Fruit fly (Drosophila melanogaster) whole organism, embryonic: ENCODE data around the gene Ns4.

ENCODE experiments used
- Abd-B ChIP-seq: fragments of 200-800 bp; sonication (Bioruptor generic); optimal IDR thresholded peaks from 2 replicates; lab custom pipeline; 2018; ENCODE audit warnings: missing biosample characterization, mild to moderate bottlenecking, missing genetic modification characterization, moderate library complexity
- Ada2b ChIP-seq: fragments of 200-800 bp; sonication (Bioruptor generic); IDR thresholded peaks from 2 replicates; pipeline ENCODE4 v1.3.6; 2022; ENCODE audit warnings: missing biosample characterization, missing genetic modification characterization
- B-H2 ChIP-seq: fragments of 200-800 bp; sonication (Bioruptor generic); optimal IDR thresholded peaks from 2 replicates; lab custom pipeline; 2018; ENCODE audit warnings: missing biosample characterization, mild to moderate bottlenecking, missing genetic modification characterization
- Bgb ChIP-seq: fragments of 200-800 bp; sonication (Bioruptor generic); IDR thresholded peaks from 2 replicates; pipeline ENCODE4 v1.3.6; 2022; ENCODE audit warnings: missing biosample characterization, missing genetic modification characterization; ENCODE audit not compliant: partially characterized antibody
- CG10431 ChIP-seq: fragments of 200-800 bp; sonication (Bioruptor generic); optimal IDR thresholded peaks from 3 replicates; lab custom pipeline; 2018; ENCODE audit warnings: missing biosample characterization, mild to moderate bottlenecking, missing genetic modification characterization
- CG10543 ChIP-seq: fragments of 200-800 bp; sonication (Bioruptor generic); optimal IDR thresholded peaks from 3 replicates; lab custom pipeline; 2017; ENCODE audit warnings: missing biosample characterization, mild to moderate bottlenecking, missing genetic modification characterization, moderate library complexity
- CG10959 ChIP-seq: fragments of 200-800 bp; sonication (Bioruptor generic); IDR thresholded peaks from 2 replicates; pipeline ENCODE4 v1.3.6; 2022; ENCODE audit warnings: missing biosample characterization, missing genetic modification characterization
- CG11504 ChIP-seq: fragments of 200-800 bp; sonication (Bioruptor generic); optimal IDR thresholded peaks from 3 replicates; lab custom pipeline; 2019; ENCODE audit warnings: missing biosample characterization, mild to moderate bottlenecking, missing genetic modification characterization, moderate library complexity
- CG12744 ChIP-seq: fragments of 200-800 bp; sonication (Bioruptor generic); optimal IDR thresholded peaks from 2 replicates; lab custom pipeline; 2016; ENCODE audit warnings: missing biosample characterization, missing genetic modification characterization
- CG15696 ChIP-seq: fragments of 200-800 bp; sonication (Bioruptor generic); optimal IDR thresholded peaks from 2 replicates; lab custom pipeline; 2019; ENCODE audit warnings: missing biosample characterization, mild to moderate bottlenecking, missing genetic modification characterization, moderate library complexity
- CG17186 ChIP-seq: fragments of 200-800 bp; sonication (Bioruptor generic); optimal IDR thresholded peaks from 3 replicates; lab custom pipeline; 2017; ENCODE audit warnings: missing biosample characterization, missing genetic modification reagents, missing genetic modification characterization
- CG1792 ChIP-seq: fragments of 200-800 bp; sonication (Bioruptor generic); optimal IDR thresholded peaks from 2 replicates; lab custom pipeline; 2016; ENCODE audit warnings: missing biosample characterization, missing genetic modification characterization
- CG18011 ChIP-seq: fragments of 200-800 bp; sonication (Bioruptor generic); optimal IDR thresholded peaks from 2 replicates; lab custom pipeline; 2017; ENCODE audit warnings: missing biosample characterization, missing genetic modification characterization, mild to moderate bottlenecking, moderate library complexity, missing genotype
- CG2116 ChIP-seq: fragments of 200-800 bp; sonication (Bioruptor generic); optimal IDR thresholded peaks from 3 replicates; lab custom pipeline; 2018; ENCODE audit warnings: missing biosample characterization, mild to moderate bottlenecking, missing genetic modification characterization
- CG2120 ChIP-seq: fragments of 200-800 bp; sonication (Bioruptor generic); optimal IDR thresholded peaks from 3 replicates; lab custom pipeline; 2016; ENCODE audit warnings: missing biosample characterization, missing genetic modification characterization
- CG2678 ChIP-seq: fragments of 200-800 bp; sonication (Bioruptor generic); optimal IDR thresholded peaks from 3 replicates; lab custom pipeline; 2019; ENCODE audit warnings: missing biosample characterization, mild to moderate bottlenecking, missing genetic modification characterization, moderate library complexity
- CG3847 ChIP-seq: fragments of 200-800 bp; sonication (Bioruptor generic); IDR thresholded peaks from 2 replicates; pipeline ENCODE4 v1.3.6; 2022; ENCODE audit warnings: missing biosample characterization, missing genetic modification characterization
- CG42726 ChIP-seq: fragments of 200-800 bp; sonication (Bioruptor generic); IDR thresholded peaks from 2 replicates; pipeline ENCODE4 v1.3.6; 2022; ENCODE audit warnings: missing biosample characterization, missing genetic modification characterization; ENCODE audit not compliant: partially characterized antibody
- CG4360 ChIP-seq: fragments of 200-800 bp; sonication (Bioruptor generic); IDR thresholded peaks from 2 replicates; pipeline ENCODE4 v1.3.6; 2022; ENCODE audit warnings: missing biosample characterization, missing genetic modification characterization
- CG7963 ChIP-seq: fragments of 200-800 bp; sonication (Bioruptor generic); IDR thresholded peaks from 3 replicates; pipeline ENCODE4 v1.3.6; 2022; ENCODE audit warnings: missing biosample characterization, missing genetic modification characterization; ENCODE audit not compliant: partially characterized antibody
- CHES-1-like ChIP-seq: fragments of 200-800 bp; sonication (Bioruptor generic); optimal IDR thresholded peaks from 2 replicates; lab custom pipeline; 2016; ENCODE audit warnings: missing biosample characterization, missing genetic modification characterization
- Ets65A ChIP-seq: fragments of 200-800 bp; sonication (Bioruptor generic); peaks from one replicate; lab custom pipeline; 2016; ENCODE audit warnings: missing biosample characterization, missing genetic modification characterization
- HHEX ChIP-seq: fragments of 200-800 bp; sonication (Bioruptor generic); optimal IDR thresholded peaks from 3 replicates; lab custom pipeline; 2017; ENCODE audit warnings: missing biosample characterization, mild to moderate bottlenecking, missing genetic modification characterization, missing genetic modification reagents
- HLH54F ChIP-seq: fragments of 200-800 bp; sonication (Bioruptor generic); optimal IDR thresholded peaks from 3 replicates; lab custom pipeline; 2016; ENCODE audit warnings: missing biosample characterization, missing genetic modification characterization
- Max ChIP-seq: fragments of 200-800 bp; sonication (Bioruptor generic); optimal IDR thresholded peaks from 2 replicates; lab custom pipeline; 2016; ENCODE audit warnings: missing biosample characterization, mild to moderate bottlenecking, missing genetic modification characterization
- Meics ChIP-seq: fragments of 200-800 bp; sonication (Bioruptor generic); optimal IDR thresholded peaks from 2 replicates; lab custom pipeline; 2017; ENCODE audit warnings: missing biosample characterization, mild to moderate bottlenecking, missing genetic modification characterization
- Sox100B ChIP-seq: fragments of 200-800 bp; sonication (Bioruptor generic); optimal IDR thresholded peaks from 3 replicates; lab custom pipeline; 2018; ENCODE audit warnings: missing biosample characterization, mild to moderate bottlenecking, missing genetic modification characterization
- Spps ChIP-seq: fragments of 200-800 bp; sonication (Bioruptor generic); optimal IDR thresholded peaks from 2 replicates; lab custom pipeline; 2018; ENCODE audit warnings: missing biosample characterization, mild to moderate bottlenecking, missing genetic modification characterization
- Taf1 ChIP-seq: fragments of 200-800 bp; sonication (Bioruptor generic); IDR thresholded peaks from 2 replicates; pipeline ENCODE4 v1.3.6; 2022; ENCODE audit warnings: missing biosample characterization, missing genetic modification characterization
- Trl ChIP-seq, 3 experiments: fragments of >200 bp in 2 of 3; fragments of 200-800 bp in 1 of 3; sonication (Bioruptor generic) in 1 of 3; optimal IDR thresholded peaks; 2 replicates in 1 of 3; 3 replicates in 2 of 3; lab custom pipeline; 2016 to 2017; ENCODE audit warnings: missing biosample characterization in 1 of 3, missing genetic modification characterization in 1 of 3
- amos ChIP-seq: fragments of 200-800 bp; sonication (Bioruptor generic); IDR thresholded peaks from 2 replicates; pipeline ENCODE4 v1.3.6; 2022; ENCODE audit warnings: missing biosample characterization, missing genetic modification characterization; ENCODE audit not compliant: partially characterized antibody
- chinmo ChIP-seq: fragments of 200-800 bp; sonication (Bioruptor generic); IDR thresholded peaks from 4 replicates; pipeline ENCODE4 v1.3.6; 2022; ENCODE audit warnings: missing biosample characterization, missing genetic modification characterization; ENCODE audit not compliant: partially characterized antibody
- esg ChIP-seq: fragments of 200-800 bp; sonication (Bioruptor generic); conservative IDR thresholded peaks from 2 replicates; pipeline ENCODE4 v1.3.6; 2022; ENCODE audit warnings: missing biosample characterization, missing genetic modification characterization
- gce ChIP-seq: fragments of 200-800 bp; sonication (Bioruptor generic); IDR thresholded peaks from 3 replicates; pipeline ENCODE4 v1.3.6; 2022; ENCODE audit warnings: missing biosample characterization, missing genetic modification characterization
- gsb ChIP-seq: fragments of 200-800 bp; sonication (Bioruptor generic); IDR thresholded peaks from 2 replicates; pipeline ENCODE4 v1.3.6; 2022; ENCODE audit warnings: missing biosample characterization, missing genetic modification characterization
- hkb ChIP-seq, 2 experiments: fragments of 200-800 bp in 1 of 2; fragments of >200 bp in 1 of 2; sonication (Bioruptor generic) in 1 of 2; IDR thresholded peaks in 1 of 2; optimal IDR thresholded peaks in 1 of 2; 2 replicates each; pipeline versions ENCODE4 v1.3.6 to Lab custom; 2017 to 2022; ENCODE audit warnings: missing biosample characterization in 1 of 2, missing genetic modification characterization in 1 of 2
- luna ChIP-seq: fragments of 200-800 bp; sonication (Bioruptor generic); optimal IDR thresholded peaks from 2 replicates; lab custom pipeline; 2016; ENCODE audit warnings: missing biosample characterization, missing genetic modification characterization
- nom ChIP-seq: fragments of 200-800 bp; sonication (Bioruptor generic); optimal IDR thresholded peaks from 2 replicates; lab custom pipeline; 2017; ENCODE audit warnings: missing biosample characterization, missing genetic modification characterization, mild to moderate bottlenecking, moderate library complexity, missing genetic modification reagents
- org-1 ChIP-seq: fragments of 200-800 bp; sonication (Bioruptor generic); optimal IDR thresholded peaks from 2 replicates; lab custom pipeline; 2017; ENCODE audit warnings: missing biosample characterization, missing genetic modification characterization
- otp ChIP-seq: fragments of 200-800 bp; sonication (Bioruptor generic); IDR thresholded peaks from 3 replicates; pipeline ENCODE4, ENCODE4 v1.3.6; 2022; ENCODE audit warnings: missing biosample characterization, missing genetic modification characterization
- pan ChIP-seq, 4 experiments: fragments of >200 bp in 3 of 4; fragments of 200-800 bp in 1 of 4; sonication (Bioruptor generic) in 1 of 4; optimal IDR thresholded peaks in 3 of 4; IDR thresholded peaks in 1 of 4; 2 replicates each; pipeline versions ENCODE4 v1.3.6 to Lab custom; 2017 to 2022; ENCODE audit warnings: missing biosample characterization in 2 of 4, missing genetic modification characterization in 2 of 4, mixed read lengths in 1 of 4
- ranshi ChIP-seq: fragments of 200-800 bp; sonication (Bioruptor generic); IDR thresholded peaks from 2 replicates; pipeline ENCODE4 v1.3.6; 2022; ENCODE audit warnings: missing biosample characterization, missing genetic modification characterization
- row ChIP-seq: fragments of 200-800 bp; sonication (Bioruptor generic); IDR thresholded peaks from 3 replicates; pipeline ENCODE4 v1.3.6; 2022; ENCODE audit warnings: missing biosample characterization, missing genetic modification characterization
- sc ChIP-seq, 3 experiments: fragments of >200 bp in 2 of 3; fragments of 200-800 bp in 1 of 3; sonication (Bioruptor generic) in 1 of 3; optimal IDR thresholded peaks; 2 replicates in 2 of 3; 3 replicates in 1 of 3; lab custom pipeline; 2017; ENCODE audit warnings: mild to moderate bottlenecking in 1 of 3, missing biosample characterization in 1 of 3, missing genetic modification characterization in 1 of 3, missing genetic modification reagents in 1 of 3
- schlank ChIP-seq: fragments of 200-800 bp; sonication (Bioruptor generic); optimal IDR thresholded peaks from 2 replicates; lab custom pipeline; 2018; ENCODE audit warnings: missing biosample characterization, mild to moderate bottlenecking, missing genetic modification characterization
- trem ChIP-seq: fragments of 200-800 bp; optimal IDR thresholded peaks from 3 replicates; lab custom pipeline; 2019; ENCODE audit warnings: missing biosample characterization, mild to moderate bottlenecking, missing genetic modification characterization, moderate library complexity
- unc-4 ChIP-seq: fragments of 200-800 bp; sonication (Bioruptor generic); IDR thresholded peaks from 2 replicates; pipeline ENCODE4 v1.3.6; 2022; ENCODE audit warnings: missing biosample characterization, missing genetic modification characterization; ENCODE audit not compliant: partially characterized antibody
- vvl ChIP-seq: fragments of 200-800 bp; sonication (Bioruptor generic); IDR thresholded peaks from 2 replicates; pipeline ENCODE4 v1.3.6; 2022; ENCODE audit warnings: missing biosample characterization, missing genetic modification characterization

The Ns4 gene

DNA sequence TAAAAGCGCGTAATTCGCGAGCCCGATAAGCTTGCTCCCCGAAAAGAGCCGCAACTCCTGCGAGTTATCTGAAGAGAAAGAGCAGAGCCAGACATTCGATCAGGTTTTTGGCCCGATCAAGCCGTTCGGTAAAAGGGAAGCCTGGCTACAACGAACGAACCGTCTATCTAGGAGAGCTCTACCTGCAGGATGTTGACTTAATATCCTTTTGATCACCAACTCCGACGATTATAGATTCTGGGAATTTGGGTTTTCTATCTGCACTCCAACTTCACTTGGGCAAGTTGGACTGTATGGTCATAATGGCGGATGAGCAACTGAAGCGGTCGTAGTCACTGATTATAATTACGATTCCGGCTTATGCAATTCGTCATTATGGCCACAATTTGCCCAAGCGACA lies 49.9 kb downstream of the Ns4 start (continued):
- TF ChIP-seq gce (no peak), CG17186 (GFP tag; lab: Kevin White, UChicago) (no peak), B-H2 (GFP tag; lab: Kevin White, UChicago) (no peak), Sox100B (GFP tag; lab: Kevin White, UChicago) (no peak), row (GFP tag; lab: Robert Waterston, UW) (no peak), CG18011 (GFP tag; lab: Kevin White, UChicago) (no peak), Meics (GFP tag; lab: Kevin White, UChicago) (no peak), schlank (tag; lab: Kevin White, UChicago) (no peak), CG7963 (no peak), CG42726 (GFP tag; lab: Robert Waterston, UW) (no peak), pan (optimal IDR thresholded peaks at IDR 0.05; lab: Kevin White, UChicago) (no peak), pan (GFP tag; optimal IDR thresholded peaks at IDR 0.05 in 1 of 2, IDR thresholded peaks at IDR 0.05 in 1 of 2) (peak in 1 of 2 experiments; percentile 52), hkb (optimal IDR thresholded peaks at IDR 0.05; lab: Kevin White, UChicago) (no peak), hkb (GFP tag; IDR thresholded peaks at IDR 0.05; lab: Robert Waterston, UW) (peak; percentile 12; the same call in 1 of the 2 replicates), vvl (GFP tag; lab: Robert Waterston, UW) (no peak; the same call in 1 of the 2 replicates), CG12744 (no peak), unc-4 (GFP tag; lab: Robert Waterston, UW) (no peak), Ets65A (GFP tag; lab: Kevin White, UChicago) (peak; percentile 88), CG4360 (GFP tag; lab: Robert Waterston, UW) (0 out of 2 replicates have a peak, but pooled peaks have one; percentile 11), HHEX (GFP tag; lab: Kevin White, UChicago) (peak; percentile 4), otp (no peak), sc (optimal IDR thresholded peaks at IDR 0.05; lab: Kevin White, UChicago) (no peak), sc (GFP tag; optimal IDR thresholded peaks at IDR 0.05; lab: Kevin White, UChicago) (no peak), chinmo (GFP tag; lab: Robert Waterston, UW) (no peak), trem (no peak), CG10959 (GFP tag; lab: Robert Waterston, UW) (no peak; the same call in 1 of the 2 replicates), CG10543 (GFP tag; lab: Kevin White, UChicago) (no peak), esg (GFP tag; lab: Robert Waterston, UW) (0 out of 2 replicates have a peak, but pooled peaks have one; percentile 10), CG15696 (tag; lab: Kevin White, UChicago) (no peak), amos (no peak), org-1 (GFP tag; lab: Kevin White, UChicago) (no peak), CG2678 (tag; lab: Kevin White, UChicago) (no peak), Bgb (GFP tag; lab: Robert Waterston, UW) (no peak), Ada2b (GFP tag; lab: Robert Waterston, UW) (peak; percentile 43; the same call in 1 of the 2 replicates), HLH54F (GFP tag; lab: Kevin White, UChicago) (no peak), gsb (GFP tag; lab: Robert Waterston, UW) (no peak), Trl (optimal IDR thresholded peaks at IDR 0.05; lab: Kevin White, UChicago) (no peak), Trl (GFP tag; optimal IDR thresholded peaks at IDR 0.05; lab: Kevin White, UChicago) (no peak), CG10431 (GFP tag; lab: Kevin White, UChicago) (no peak), CG11504 (tag; lab: Kevin White, UChicago) (peak; percentile 20), CHES-1-like (GFP tag; lab: Kevin White, UChicago) (no peak), CG3847 (GFP tag; lab: Robert Waterston, UW) (no peak), CG2120 (GFP tag; lab: Kevin White, UChicago) (no peak), luna (GFP tag; lab: Kevin White, UChicago) (no peak), CG1792 (GFP tag; lab: Kevin White, UChicago) (no peak), Spps (tag; lab: Kevin White, UChicago) (no peak), nom (GFP tag; lab: Kevin White, UChicago) (peak; percentile 9), ranshi (peak; percentile 28; the same call in 1 of the 2 replicates), Abd-B (GFP tag; lab: Kevin White, UChicago) (no peak), CG2116 (no peak), Max (GFP tag; lab: Kevin White, UChicago) (no peak), Taf1 (0 out of 2 replicates have a peak, but pooled peaks have one; percentile 3)
